Worm (Caenorhabditis elegans) whole organism, early embryonic: ENCODE data around the gene R02D5.10.

ENCODE experiments used
- B0310.2 ChIP-seq: sonication (generic microtip); optimal IDR thresholded peaks from 2 replicates; lab custom pipeline; 2016; ENCODE audit warnings: mild to moderate bottlenecking, missing genetic modification characterization, missing compliant biosample characterization
- F13C5.2 ChIP-seq: sonication (generic microtip); optimal IDR thresholded peaks from 2 replicates; lab custom pipeline; 2017; ENCODE audit warnings: mild to moderate bottlenecking, missing genetic modification characterization, inconsistent platforms, missing compliant biosample characterization
- aly-1 ChIP-seq: sonication (generic microtip); optimal IDR thresholded peaks from 2 replicates; lab custom pipeline; 2016; ENCODE audit warnings: missing genetic modification characterization, missing compliant biosample characterization
- ama-1 ChIP-seq: fragments of 150-350 bp; optimal IDR thresholded peaks from 2 replicates; lab custom pipeline; 2014
- ceh-13 ChIP-seq: fragments of 200-800 bp; sonication (Bioruptor generic); optimal IDR thresholded peaks from 2 replicates; lab custom pipeline; 2018; ENCODE audit warnings: mild to moderate bottlenecking, missing genetic modification characterization, missing compliant biosample characterization
- ceh-36 ChIP-seq: sonication (generic microtip); optimal IDR thresholded peaks from 2 replicates; lab custom pipeline; 2016; ENCODE audit warnings: missing genetic modification characterization, inconsistent platforms, missing compliant biosample characterization
- ets-7 ChIP-seq: sonication (generic microtip); optimal IDR thresholded peaks from 2 replicates; lab custom pipeline; 2016; ENCODE audit warnings: missing genotype, missing genetic modification characterization, missing compliant biosample characterization
- flt-1 ChIP-seq: fragments of 200-800 bp; sonication (Bioruptor generic); IDR thresholded peaks from 2 replicates; pipeline ENCODE4 v1.3.6; 2022; ENCODE audit warnings: missing genetic modification characterization, missing compliant biosample characterization
- hmbx-1 ChIP-seq: sonication (generic microtip); optimal IDR thresholded peaks from 2 replicates; lab custom pipeline; 2016; ENCODE audit warnings: mild to moderate bottlenecking, missing genetic modification characterization, missing compliant biosample characterization
- hmg-4 ChIP-seq: fragments of 200-800 bp; sonication (Bioruptor generic); optimal IDR thresholded peaks from 2 replicates; lab custom pipeline; 2018; ENCODE audit warnings: mild to moderate bottlenecking, missing genetic modification characterization, missing compliant biosample characterization
- hnd-1 ChIP-seq: sonication (generic microtip); optimal IDR thresholded peaks from 2 replicates; lab custom pipeline; 2016; ENCODE audit warnings: missing genetic modification characterization, missing compliant biosample characterization
- pes-1 ChIP-seq: fragments of 200-800 bp; sonication (Bioruptor generic); IDR thresholded peaks from 2 replicates; pipeline ENCODE4 v1.3.6; 2022; ENCODE audit warnings: missing genetic modification reagents, missing genetic modification characterization, missing compliant biosample characterization
- scrt-1 ChIP-seq: fragments of 200-800 bp; sonication (Bioruptor generic); IDR thresholded peaks from 2 replicates; pipeline ENCODE4 v1.3.6; 2022; ENCODE audit warnings: missing genetic modification characterization, missing compliant biosample characterization
- sea-1 ChIP-seq: fragments of 200-800 bp; sonication (Bioruptor generic); conservative IDR thresholded peaks from 2 replicates; pipeline ENCODE4 v1.3.6; 2022; ENCODE audit warnings: missing genetic modification characterization, missing compliant biosample characterization
- tbx-11 ChIP-seq: fragments of 200-800 bp; sonication (Bioruptor generic); IDR thresholded peaks from 2 replicates; pipeline ENCODE4 v1.3.6; 2022; ENCODE audit warnings: missing genetic modification characterization, missing compliant biosample characterization
- tbx-37 ChIP-seq: fragments of 200-800 bp; sonication (Bioruptor generic); conservative IDR thresholded peaks from 2 replicates; pipeline ENCODE4 v1.3.6; 2022; ENCODE audit warnings: missing genetic modification reagents, missing genetic modification characterization, missing compliant biosample characterization
- tra-4 ChIP-seq: sonication (generic microtip); optimal IDR thresholded peaks from 2 replicates; lab custom pipeline; 2017; ENCODE audit warnings: missing genetic modification characterization, missing compliant biosample characterization

Gene R02D5.10

ce11 chrV:14476680-14477079 lies 5.4 kb upstream of the R02D5.10 start, which contains the start of gene clec-54:
TSS of gene clec-54 (plus strand) at chrV:14476903.
- TF ChIP-seq pes-1 (GFP tag; lab: Robert Waterston, UW) = no peak
- TF ChIP-seq ceh-36 (tag; lab: Kevin White, UChicago) = no peak
- TF ChIP-seq hmg-4 = no peak
- no peak for TF ChIP-seq B0310.2 (tag; lab: Kevin White, UChicago)
- TF ChIP-seq aly-1 (tag; lab: Kevin White, UChicago) = no peak
- TF ChIP-seq sea-1 (GFP tag; lab: Robert Waterston, UW) = no peak
- no peak for TF ChIP-seq hnd-1 (tag; lab: Kevin White, UChicago)
- no peak for TF ChIP-seq ama-1 (lab: Kevin White, UChicago)
- TF ChIP-seq F13C5.2 (tag; lab: Kevin White, UChicago) = no peak
- no peak for TF ChIP-seq tbx-37
- TF ChIP-seq ceh-13 (GFP tag; lab: Kevin White, UChicago) = no peak
- TF ChIP-seq flt-1 (GFP tag; lab: Robert Waterston, UW) = no peak

DNA sequence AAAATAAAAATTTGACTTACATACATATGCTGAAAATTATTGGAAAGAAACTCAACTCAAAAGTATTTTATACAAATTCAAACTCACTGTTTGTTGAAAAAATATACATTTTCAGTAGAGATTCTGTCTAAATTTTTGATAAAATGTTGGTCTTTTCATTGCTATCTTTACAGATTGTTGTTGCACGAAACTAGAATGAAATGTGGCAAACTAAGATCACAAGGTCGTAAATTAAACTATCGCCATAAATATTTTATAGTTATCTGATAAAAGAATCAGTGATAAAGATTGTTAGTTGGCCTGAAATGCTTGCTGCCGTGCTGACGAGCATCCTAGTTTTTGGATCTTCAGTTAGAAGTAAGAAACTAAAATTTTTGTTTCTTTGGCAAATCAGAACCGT lies 3.1 kb upstream of the R02D5.10 start, which contains the start of gene clec-55:
clec-55 (plus strand) TSS at position 301 of the 400 bp plus-strand sequence.
- TF ChIP-seq hmbx-1 (no peak), pes-1 (GFP tag; lab: Robert Waterston, UW) (no peak), flt-1 (GFP tag; lab: Robert Waterston, UW) (no peak), ets-7 (tag; lab: Kevin White, UChicago) (no peak), tra-4 (tag; lab: Kevin White, UChicago) (no peak), F13C5.2 (tag; lab: Kevin White, UChicago) (no peak), ceh-13 (GFP tag; lab: Kevin White, UChicago) (no peak), tbx-11 (GFP tag; lab: Robert Waterston, UW) (no peak), hnd-1 (tag; lab: Kevin White, UChicago) (no peak), hmg-4 (no peak), scrt-1 (GFP tag; lab: Robert Waterston, UW) (no peak), ama-1 (lab: Kevin White, UChicago) (no peak), ceh-36 (tag; lab: Kevin White, UChicago) (no peak), sea-1 (GFP tag; lab: Robert Waterston, UW) (no peak), aly-1 (tag; lab: Kevin White, UChicago) (no peak)

ce11 chrV:14480533-14480932 lies 1.6 kb upstream of the R02D5.10 start:
- TF ChIP-seq hnd-1 (tag; lab: Kevin White, UChicago) (no peak), ceh-13 (GFP tag; lab: Kevin White, UChicago) (no peak), pes-1 (GFP tag; lab: Robert Waterston, UW) (no peak), hmbx-1 (no peak), aly-1 (tag; lab: Kevin White, UChicago) (no peak), hmg-4 (no peak), tbx-11 (GFP tag; lab: Robert Waterston, UW) (no peak), ama-1 (lab: Kevin White, UChicago) (no peak), tra-4 (tag; lab: Kevin White, UChicago) (no peak), tbx-37 (no peak), ceh-36 (tag; lab: Kevin White, UChicago) (no peak), sea-1 (GFP tag; lab: Robert Waterston, UW) (no peak), F13C5.2 (tag; lab: Kevin White, UChicago) (no peak), flt-1 (GFP tag; lab: Robert Waterston, UW) (no peak), B0310.2 (tag; lab: Kevin White, UChicago) (no peak)

DNA sequence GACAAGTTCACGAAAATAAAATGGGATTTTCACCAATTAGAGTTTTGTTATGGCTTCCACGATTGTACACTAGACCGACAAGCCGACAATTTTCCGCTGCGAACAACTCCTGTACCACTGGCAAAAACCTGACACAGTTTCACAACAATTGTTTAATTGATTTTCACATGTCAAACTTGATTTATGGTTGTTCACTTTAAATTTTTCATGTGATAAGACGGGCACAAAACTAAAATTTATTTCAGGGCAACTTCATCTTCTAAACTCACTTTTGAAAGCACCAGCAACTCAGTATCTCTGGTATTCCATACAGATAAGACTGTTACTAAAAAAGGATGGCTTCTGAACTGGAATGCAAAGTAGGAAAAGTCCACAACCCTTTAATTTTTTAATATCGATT lies 686 bp upstream of the R02D5.10 start, which contains the start of gene R02D5.7:
R02D5.7 (minus strand) TSS at position 101 of the 400 bp plus-strand sequence.
- TF ChIP-seq ama-1 (lab: Kevin White, UChicago) = no peak
- TF ChIP-seq sea-1 (GFP tag; lab: Robert Waterston, UW) = no peak
- no peak for TF ChIP-seq B0310.2 (tag; lab: Kevin White, UChicago)
- no peak for TF ChIP-seq hnd-1 (tag; lab: Kevin White, UChicago)
- TF ChIP-seq tbx-11 (GFP tag; lab: Robert Waterston, UW) = no peak
- TF ChIP-seq hmbx-1 = no peak
- TF ChIP-seq hmg-4 = no peak

- TF ChIP-seq aly-1 (tag; lab: Kevin White, UChicago) (no peak), tra-4 (tag; lab: Kevin White, UChicago) (no peak), F13C5.2 (tag; lab: Kevin White, UChicago) (no peak), ceh-13 (GFP tag; lab: Kevin White, UChicago) (no peak), ceh-36 (tag; lab: Kevin White, UChicago) (no peak), flt-1 (GFP tag; lab: Robert Waterston, UW) (no peak), ama-1 (lab: Kevin White, UChicago) (no peak), sea-1 (GFP tag; lab: Robert Waterston, UW) (no peak), tbx-11 (GFP tag; lab: Robert Waterston, UW) (no peak), pes-1 (GFP tag; lab: Robert Waterston, UW) (no peak), scrt-1 (GFP tag; lab: Robert Waterston, UW) (no peak), ets-7 (tag; lab: Kevin White, UChicago) (no peak), hmbx-1 (no peak), hnd-1 (tag; lab: Kevin White, UChicago) (no peak)
Measured at ce11 chrV:14482728-14483210, 682 bp downstream of the R02D5.10 start, which contains the start of gene R02D5.3. TSS of gene R02D5.3 (plus strand) at chrV:14483160.

DNA sequence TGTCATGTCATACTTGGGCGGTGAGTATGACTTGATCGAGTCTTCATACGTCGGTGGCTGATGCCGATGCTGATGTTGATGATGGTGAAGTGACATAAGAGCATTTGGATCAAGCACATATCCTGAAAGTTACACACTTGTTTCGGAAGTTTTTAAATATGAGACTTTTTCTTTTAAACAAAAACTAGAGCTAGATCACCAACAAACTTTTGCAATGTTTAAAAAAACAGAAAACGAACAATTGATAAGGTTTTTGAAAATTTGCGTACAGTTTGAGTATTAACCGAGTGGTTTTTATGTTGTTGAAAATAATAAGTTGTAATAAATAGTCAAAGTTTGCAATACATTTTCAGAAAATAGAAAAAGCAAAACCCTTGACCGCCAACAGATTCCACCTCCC lies 2.5 kb downstream of the R02D5.10 start, which contains the start of gene R02D5.4:
R02D5.4 (minus strand) TSS at position 101 of the 400 bp plus-strand sequence.
- TF ChIP-seq pes-1 (GFP tag; lab: Robert Waterston, UW) = no peak
- TF ChIP-seq tbx-37 = no peak
- TF ChIP-seq scrt-1 (GFP tag; lab: Robert Waterston, UW) = no peak

DNA sequence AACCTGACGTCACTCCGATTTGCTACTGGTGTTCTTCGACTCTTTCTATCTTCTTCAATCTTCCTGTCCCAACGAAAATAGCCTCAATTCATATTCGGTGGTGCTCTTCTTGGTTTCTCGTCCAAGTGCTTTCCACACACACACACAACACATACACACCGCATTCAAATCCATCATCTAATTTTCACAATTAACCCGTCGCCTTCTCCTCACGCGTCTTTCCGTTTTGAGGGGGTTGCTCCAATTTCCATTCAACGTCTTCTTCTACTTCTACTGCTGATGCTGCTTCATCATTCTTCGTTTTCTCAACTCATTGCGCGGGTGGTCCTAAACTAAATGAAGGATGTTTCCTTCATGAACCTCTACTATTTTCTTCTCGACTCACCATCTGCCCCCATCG lies 9.0 kb downstream of the R02D5.10 start:
- TF ChIP-seq aly-1 (tag; lab: Kevin White, UChicago) (no peak), F13C5.2 (tag; lab: Kevin White, UChicago) (peak; percentile 25)
